Fruit fly (Drosophila melanogaster): Measurements from ENCODE around the gene Ggt-1.

DNA sequence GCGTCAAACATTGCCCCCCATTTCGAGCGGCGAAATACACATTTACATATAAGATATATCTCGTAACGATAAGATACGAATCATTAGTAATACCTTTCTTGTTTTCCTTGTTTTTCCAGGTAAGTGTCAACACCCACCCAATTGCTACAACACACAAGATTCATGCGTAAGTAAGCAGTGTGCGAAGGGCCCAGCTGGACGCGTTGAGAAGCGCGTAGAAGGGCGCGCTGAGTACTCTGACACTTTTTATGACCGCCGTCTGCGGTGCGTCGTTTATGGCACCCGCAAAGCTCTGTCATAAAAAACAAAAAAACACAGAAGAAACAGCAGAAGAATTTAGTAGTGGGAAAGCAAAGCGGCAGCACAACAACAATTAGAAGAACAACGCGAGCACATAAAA is 35.4 kb upstream of the Ggt-1 start:
- no peak for TF ChIP-seq lz (GFP tag; optimal IDR thresholded peaks at IDR 0.05)
- no peak for TF ChIP-seq pdm3 (GFP tag; optimal IDR thresholded peaks at IDR 0.05)
